Worm (Caenorhabditis elegans) whole organism, L3 larva: ENCODE results near the gene T16G12.12.
"Not testable (repeated sequence)": the region's sequence is repeated elsewhere in the genome, so short reads cannot be mapped to it uniquely, and the experiment has no call there.

Experiments
- R02D3.7 ChIP-seq: fragments of 150-350 bp; optimal IDR thresholded peaks from 2 replicates; lab custom pipeline; 2014; ENCODE audit warnings: missing biosample characterization, missing genetic modification characterization
- ZK546.5 ChIP-seq: sonication (generic microtip); optimal IDR thresholded peaks from 2 replicates; lab custom pipeline; 2017; ENCODE audit warnings: missing biosample characterization, missing genetic modification characterization
- ama-1 ChIP-seq: fragments of 150-350 bp; optimal IDR thresholded peaks from 2 replicates; lab custom pipeline; 2018
- ceh-16 ChIP-seq: sonication (generic microtip); optimal IDR thresholded peaks from 2 replicates; lab custom pipeline; 2017; ENCODE audit warnings: missing biosample characterization, missing genetic modification characterization
- ceh-82 ChIP-seq: fragments of 150-350 bp; optimal IDR thresholded peaks from 2 replicates; lab custom pipeline; 2014; ENCODE audit warnings: missing biosample characterization, missing genetic modification characterization
- ceh-9 ChIP-seq: sonication (generic microtip); optimal IDR thresholded peaks from 2 replicates; lab custom pipeline; 2018; ENCODE audit warnings: missing biosample characterization, missing genetic modification characterization
- daf-12 ChIP-seq: fragments of 150-350 bp; optimal IDR thresholded peaks from 2 replicates; lab custom pipeline; 2014; ENCODE audit warnings: missing biosample characterization, missing genetic modification reagents, missing genetic modification characterization
- elt-1 ChIP-seq: fragments of 150-350 bp; optimal IDR thresholded peaks from 2 replicates; lab custom pipeline; 2014; ENCODE audit warnings: missing biosample characterization, missing genetic modification characterization
- elt-2 ChIP-seq: sonication (generic microtip); optimal IDR thresholded peaks from 2 replicates; lab custom pipeline; 2016; ENCODE audit warnings: missing genetic modification reagents, mild to moderate bottlenecking, missing genetic modification characterization, missing compliant biosample characterization
- elt-3 ChIP-seq, 3 experiments: fragments of 150-350 bp in 1 of 3; sonication (generic microtip) in 2 of 3; optimal IDR thresholded peaks; 2 replicates in 2 of 3; 4 replicates in 1 of 3; lab custom pipeline; 2014 to 2017; ENCODE audit warnings: missing biosample characterization in 3 of 3, missing genetic modification characterization in 3 of 3
- fkh-10 ChIP-seq: sonication (generic microtip); optimal IDR thresholded peaks from 2 replicates; lab custom pipeline; 2017; ENCODE audit warnings: missing biosample characterization, missing genetic modification reagents, missing genetic modification characterization
- fkh-2 ChIP-seq: fragments of 150-350 bp; optimal IDR thresholded peaks from 2 replicates; lab custom pipeline; 2014; ENCODE audit warnings: missing biosample characterization, missing genetic modification reagents, missing genetic modification characterization
- fos-1 ChIP-seq: fragments of 150-350 bp; optimal IDR thresholded peaks from 2 replicates; lab custom pipeline; 2014; ENCODE audit warnings: missing biosample characterization, missing genetic modification characterization
- hmg-11 ChIP-seq: sonication (generic microtip); optimal IDR thresholded peaks from 2 replicates; lab custom pipeline; 2016; ENCODE audit warnings: missing genetic modification characterization, missing compliant biosample characterization
- jun-1 ChIP-seq: fragments of 150-350 bp; optimal IDR thresholded peaks from 2 replicates; lab custom pipeline; 2014; ENCODE audit warnings: missing biosample characterization, missing genetic modification reagents, missing genetic modification characterization
- lin-15B ChIP-seq: fragments of 150-350 bp; optimal IDR thresholded peaks from 2 replicates; lab custom pipeline; 2014; ENCODE audit warnings: missing biosample characterization, missing genetic modification characterization
- mdl-1 ChIP-seq: fragments of 150-350 bp; optimal IDR thresholded peaks from 2 replicates; lab custom pipeline; 2014; ENCODE audit warnings: missing biosample characterization, missing genetic modification characterization
- mml-1 ChIP-seq: fragments of 150-350 bp; sonication (generic microtip); optimal IDR thresholded peaks from 3 replicates; lab custom pipeline; 2014; ENCODE audit warnings: missing biosample characterization, missing genetic modification characterization
- nfya-1 ChIP-seq: sonication (generic microtip); optimal IDR thresholded peaks from 2 replicates; lab custom pipeline; 2017; ENCODE audit warnings: missing genetic modification characterization, mild to moderate bottlenecking, missing compliant biosample characterization, antibody characterized with exemption, moderate library complexity; ENCODE audit not compliant: insufficient read depth
- nhr-11 ChIP-seq: fragments of 150-350 bp; optimal IDR thresholded peaks from 2 replicates; lab custom pipeline; 2014; ENCODE audit warnings: missing biosample characterization, missing genetic modification characterization
- nhr-12 ChIP-seq: fragments of 150-350 bp; optimal IDR thresholded peaks from 2 replicates; lab custom pipeline; 2014; ENCODE audit warnings: missing biosample characterization, missing genetic modification characterization
- nhr-25 ChIP-seq: sonication (generic microtip); optimal IDR thresholded peaks from 2 replicates; lab custom pipeline; 2017; ENCODE audit warnings: missing biosample characterization, missing genetic modification characterization
- nhr-43 ChIP-seq: sonication (generic microtip); optimal IDR thresholded peaks from 2 replicates; lab custom pipeline; 2016; ENCODE audit warnings: mild to moderate bottlenecking, missing genetic modification characterization, missing compliant biosample characterization; ENCODE audit not compliant: poor library complexity, severe bottlenecking
- nhr-76 ChIP-seq: fragments of 150-350 bp; sonication (generic microtip); optimal IDR thresholded peaks from 5 replicates; lab custom pipeline; 2014; ENCODE audit warnings: missing biosample characterization, missing genetic modification characterization
- nhr-77 ChIP-seq: fragments of 150-350 bp; optimal IDR thresholded peaks from 2 replicates; lab custom pipeline; 2014; ENCODE audit warnings: missing biosample characterization, missing genetic modification characterization
- pha-4 ChIP-seq: fragments of 150-350 bp; optimal IDR thresholded peaks from 2 replicates; lab custom pipeline; 2014; ENCODE audit warnings: missing biosample characterization, missing genetic modification reagents, missing genetic modification characterization
- pqm-1 ChIP-seq: fragments of 150-350 bp; optimal IDR thresholded peaks from 2 replicates; lab custom pipeline; 2017; ENCODE audit warnings: missing biosample characterization, missing genetic modification characterization, inconsistent platforms
- sea-2 ChIP-seq: fragments of 150-350 bp; sonication (generic microtip); optimal IDR thresholded peaks from 4 replicates; lab custom pipeline; 2014; ENCODE audit warnings: missing biosample characterization, missing genetic modification reagents, missing genetic modification characterization
- skn-1 ChIP-seq: fragments of 150-350 bp; optimal IDR thresholded peaks from 2 replicates; lab custom pipeline; 2014; ENCODE audit warnings: missing biosample characterization, missing genetic modification characterization
- snpc-4 ChIP-seq: fragments of 150-350 bp; optimal IDR thresholded peaks from 2 replicates; lab custom pipeline; 2014; ENCODE audit warnings: missing biosample characterization, missing genetic modification characterization
- tbx-2 ChIP-seq: sonication (generic microtip); optimal IDR thresholded peaks from 2 replicates; lab custom pipeline; 2016; ENCODE audit warnings: mild to moderate bottlenecking, missing genetic modification characterization, missing compliant biosample characterization
- unc-39 ChIP-seq: sonication (generic microtip); optimal IDR thresholded peaks from 4 replicates; lab custom pipeline; 2017; ENCODE audit warnings: missing biosample characterization, missing genetic modification characterization
- zag-1 ChIP-seq: fragments of 150-350 bp; optimal IDR thresholded peaks from 2 replicates; lab custom pipeline; 2014; ENCODE audit warnings: missing biosample characterization, missing genetic modification characterization
- ztf-11 ChIP-seq: fragments of 150-350 bp; optimal IDR thresholded peaks from 2 replicates; lab custom pipeline; 2014; ENCODE audit warnings: missing biosample characterization, missing genetic modification characterization

T16G12.12 gene

DNA sequence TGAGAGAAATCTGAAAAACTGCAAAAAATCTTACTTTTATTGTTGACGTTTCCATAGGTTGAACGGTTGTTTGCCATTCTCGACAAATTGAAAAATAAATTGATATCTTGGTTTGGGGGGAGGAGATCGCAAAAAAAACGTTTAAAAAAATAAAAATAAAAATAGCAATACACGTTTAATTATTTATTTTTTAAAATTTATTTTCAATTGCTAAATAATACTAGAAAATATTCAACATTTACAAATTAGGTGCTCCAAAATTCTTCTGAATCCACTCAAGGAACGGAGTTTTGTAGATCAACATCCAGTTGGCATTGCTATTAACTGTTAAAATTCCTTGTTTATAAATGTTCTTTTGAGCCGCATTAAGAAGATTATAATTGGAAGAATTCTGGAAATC lies 13.4 kb upstream of the T16G12.12 start, which contains the start of gene T16G12.7:
Gene T16G12.7, minus strand, starts transcription at position 101 of the 400 bp plus-strand sequence.
- no peak for TF ChIP-seq nhr-25 (tag; lab: Kevin White, UChicago)
- TF ChIP-seq snpc-4: no peak
- no peak for TF ChIP-seq R02D3.7
- TF ChIP-seq nhr-76 (tag; lab: Kevin White, UChicago): no peak
- TF ChIP-seq nhr-12 (tag; lab: Kevin White, UChicago): no peak
- TF ChIP-seq fkh-2: no peak
- TF ChIP-seq elt-2 (tag; lab: Kevin White, UChicago): no peak
- no peak for TF ChIP-seq ama-1
- no peak for TF ChIP-seq unc-39 (tag; lab: Kevin White, UChicago)
- TF ChIP-seq daf-12 (tag; lab: Kevin White, UChicago): no peak
- no peak for TF ChIP-seq zag-1 (tag; lab: Kevin White, UChicago)
- no peak for TF ChIP-seq skn-1 (tag; lab: Kevin White, UChicago)
- TF ChIP-seq fos-1 (tag; lab: Kevin White, UChicago): no peak
- TF ChIP-seq elt-1 (tag; lab: Kevin White, UChicago): no peak
- TF ChIP-seq, all 47 proteins: peak for 0

DNA sequence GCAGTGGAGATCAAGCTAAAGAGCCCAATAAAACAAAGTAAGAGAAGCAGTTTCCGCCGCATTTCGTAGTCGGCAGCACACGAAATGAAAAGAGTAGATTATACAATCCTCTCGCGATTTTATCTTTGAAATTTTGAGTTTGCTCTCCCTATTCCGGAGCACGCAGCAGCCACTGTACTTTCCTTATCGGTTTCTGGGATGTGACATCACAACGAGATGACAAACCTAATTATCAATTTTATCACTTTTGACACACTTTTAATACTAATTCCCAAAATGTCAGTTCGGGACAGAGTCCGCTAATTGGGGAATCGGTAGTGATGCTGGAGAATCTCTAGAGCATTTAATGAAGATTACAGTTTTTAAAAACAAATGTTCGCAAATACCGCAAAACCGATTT lies 3.7 kb upstream of the T16G12.12 start, which contains the start of gene T16G12.1:
Gene T16G12.1, minus strand, starts transcription at position 176 of the 400 bp plus-strand sequence.
- TF ChIP-seq elt-2 (tag; lab: Kevin White, UChicago) (peak; percentile 82), pqm-1 (tag; lab: Kevin White, UChicago) (peak; percentile 60), nfya-1 (tag; lab: Kevin White, UChicago) (no peak), jun-1 (tag; lab: Kevin White, UChicago) (no peak)

DNA sequence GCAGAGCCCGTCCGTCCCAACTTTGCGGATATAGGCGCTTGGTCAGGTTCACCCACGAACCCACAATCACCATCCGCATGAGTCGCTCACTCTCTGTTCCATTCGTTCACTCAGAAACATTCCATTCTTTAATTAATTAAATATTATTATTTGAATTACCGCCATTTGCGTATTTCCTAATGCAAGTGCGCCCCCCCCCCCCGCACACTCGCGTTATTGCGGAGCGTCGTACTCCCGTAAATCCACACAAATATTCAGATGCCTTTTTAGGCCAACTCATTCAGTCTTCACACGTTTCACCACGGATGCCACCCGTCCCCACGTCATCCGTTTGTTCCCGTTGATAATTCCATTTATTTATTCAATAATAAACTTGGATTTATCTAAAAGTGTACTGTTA lies 3.1 kb upstream of the T16G12.12 start, which contains the start of gene T16G12.3:
Gene T16G12.3, plus strand, starts transcription at position 301 of the 400 bp plus-strand sequence.
- TF ChIP-seq nhr-25 (tag; lab: Kevin White, UChicago); zag-1 (tag; lab: Kevin White, UChicago); elt-3 (tag; optimal IDR thresholded peaks at IDR 0.05; lab: Kevin White, UChicago): not testable (repeated sequence)
- TF ChIP-seq, all 47 proteins: peak for 0; not testable (repeated sequence) for 47

DNA sequence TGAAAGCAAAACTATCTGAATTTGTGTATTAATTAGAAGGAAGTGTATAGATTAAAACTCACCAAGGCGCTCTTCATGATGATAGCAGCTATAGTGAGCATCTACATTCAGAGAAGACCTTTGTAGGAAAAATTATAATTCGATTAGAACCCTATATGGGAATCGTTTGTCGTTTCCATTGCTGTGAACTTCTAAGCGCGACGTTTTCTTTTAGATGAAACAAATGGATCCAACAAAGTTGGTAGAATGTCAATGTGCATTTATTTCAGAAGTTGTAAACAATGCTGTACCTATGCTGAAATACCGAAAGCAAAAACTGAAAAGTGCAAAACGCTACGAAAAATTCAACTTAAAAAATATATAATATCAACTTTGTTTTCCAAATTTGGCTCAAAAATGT lies 2.6 kb downstream of the T16G12.12 start, which contains the start of gene T16G12.10:
Gene T16G12.10, minus strand, starts transcription at position 101 of the 400 bp plus-strand sequence.
- TF ChIP-seq tbx-2 (tag; lab: Kevin White, UChicago): no peak
- no peak for TF ChIP-seq mdl-1 (tag; lab: Kevin White, UChicago)
- TF ChIP-seq pha-4 (tag; lab: Kevin White, UChicago): no peak
- TF ChIP-seq fkh-10: no peak
- TF ChIP-seq lin-15B (tag; lab: Kevin White, UChicago): no peak
- no peak for TF ChIP-seq hmg-11 (tag; lab: Kevin White, UChicago)
- TF ChIP-seq nhr-77: no peak

DNA sequence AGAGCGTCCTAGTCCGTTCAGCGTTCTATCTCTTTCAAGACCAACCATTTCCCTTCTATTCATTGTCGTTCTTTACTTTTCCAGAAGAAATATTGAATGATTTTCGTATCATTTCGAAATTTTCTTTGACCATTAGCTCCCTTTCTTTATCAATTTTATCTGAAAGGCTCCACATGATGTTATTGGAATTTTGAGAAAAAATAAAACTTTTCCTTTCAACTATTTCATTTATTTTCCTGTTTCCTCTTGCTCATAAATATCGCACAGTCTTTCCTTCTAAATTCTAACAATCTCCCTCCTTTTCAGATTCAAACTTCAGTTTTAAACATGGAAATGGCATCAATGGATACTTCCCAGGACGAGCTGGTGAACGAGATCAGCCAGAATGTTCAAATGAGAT lies 4.1 kb downstream of the T16G12.12 start, which contains the start of gene T16G12.4:
Gene T16G12.4, plus strand, starts transcription at position 301 of the 400 bp plus-strand sequence.
- no peak for TF ChIP-seq sea-2 (GFP tag; lab: Kevin White, UChicago)
- TF ChIP-seq nhr-11 (tag; lab: Kevin White, UChicago): no peak
- TF ChIP-seq ceh-16 (tag; lab: Kevin White, UChicago): no peak
- TF ChIP-seq nhr-43 (tag; lab: Kevin White, UChicago): no peak
- no peak for TF ChIP-seq elt-1 (tag; lab: Kevin White, UChicago)
- TF ChIP-seq hmg-11 (tag; lab: Kevin White, UChicago): no peak
- no peak for TF ChIP-seq fkh-2
- no peak for TF ChIP-seq mml-1 (tag; lab: Kevin White, UChicago)
- TF ChIP-seq nfya-1 (tag; lab: Kevin White, UChicago): no peak
- no peak for TF ChIP-seq mdl-1 (tag; lab: Kevin White, UChicago)
- TF ChIP-seq ztf-11 (tag; lab: Kevin White, UChicago): no peak
- no peak for TF ChIP-seq ZK546.5 (tag; lab: Kevin White, UChicago)
- TF ChIP-seq, all 47 proteins: peak for 0

- TF ChIP-seq ama-1 (no peak), lin-15B (tag; lab: Kevin White, UChicago) (no peak), ceh-16 (tag; lab: Kevin White, UChicago) (no peak), ceh-82 (tag; lab: Kevin White, UChicago) (no peak), hmg-11 (tag; lab: Kevin White, UChicago) (no peak), sea-2 (GFP tag; lab: Kevin White, UChicago) (no peak), ceh-9 (tag; lab: Kevin White, UChicago) (no peak)
Observed at ce11 chrIII:10059002-10059401, 5.6 kb downstream of the T16G12.12 start, which contains the start of gene T16G12.8. TSS of gene T16G12.8 (plus strand) at chrIII:10059302.
